Worm (Caenorhabditis elegans) whole organism, early embryonic: ENCODE results near the gene acr-23.

Experiments
- flt-1 ChIP-seq: fragments of 200-800 bp; sonication (Bioruptor generic); IDR thresholded peaks from 2 replicates; pipeline ENCODE4 v1.3.6; 2022; ENCODE audit warnings: missing genetic modification characterization, missing compliant biosample characterization
- pes-1 ChIP-seq: fragments of 200-800 bp; sonication (Bioruptor generic); IDR thresholded peaks from 2 replicates; pipeline ENCODE4 v1.3.6; 2022; ENCODE audit warnings: missing genetic modification reagents, missing genetic modification characterization, missing compliant biosample characterization
- scrt-1 ChIP-seq: fragments of 200-800 bp; sonication (Bioruptor generic); IDR thresholded peaks from 2 replicates; pipeline ENCODE4 v1.3.6; 2022; ENCODE audit warnings: missing genetic modification characterization, missing compliant biosample characterization
- sea-1 ChIP-seq: fragments of 200-800 bp; sonication (Bioruptor generic); conservative IDR thresholded peaks from 2 replicates; pipeline ENCODE4 v1.3.6; 2022; ENCODE audit warnings: missing genetic modification characterization, missing compliant biosample characterization

- no peak for TF ChIP-seq flt-1
- TF ChIP-seq sea-1 (GFP tag; lab: Robert Waterston, UW) = no peak
- no peak for TF ChIP-seq scrt-1 (GFP tag; lab: Robert Waterston, UW)
- TF ChIP-seq pes-1 (GFP tag; lab: Robert Waterston, UW) = no peak
Observed at ce11 chrV:3659472-3659871, at the start of gene acr-23.
